Fruit fly (Drosophila melanogaster) whole organism, wandering third instar larva: ENCODE measurements around the gene Tom20.
A peak's percentile ranks its signal among the peaks of the same experiment; 100 is the strongest.

Experiments
- Abd-B ChIP-seq: fragments of >200 bp; optimal IDR thresholded peaks from 2 replicates; lab custom pipeline; 2017; ENCODE audit warnings: missing biosample characterization, missing genetic modification characterization
- CG9705 ChIP-seq: fragments of 200-800 bp; sonication (Bioruptor generic); optimal IDR thresholded peaks from 2 replicates; lab custom pipeline; 2018; ENCODE audit warnings: missing biosample characterization, mild to moderate bottlenecking, missing genetic modification characterization
- CrebA ChIP-seq: fragments of 200-800 bp; sonication (Bioruptor generic); optimal IDR thresholded peaks from 2 replicates; lab custom pipeline; 2016; ENCODE audit warnings: missing biosample characterization, mild to moderate bottlenecking, missing genetic modification characterization, borderline replicate concordance
- Dfd ChIP-seq: fragments of >200 bp; optimal IDR thresholded peaks from 2 replicates; lab custom pipeline; 2017; ENCODE audit warnings: missing biosample characterization, missing genetic modification characterization
- Dif ChIP-seq: fragments of 200-275, 200-300 bp; sonication (Bioruptor generic); optimal IDR thresholded peaks from 2 replicates; lab custom pipeline; 2018; ENCODE audit warnings: missing biosample characterization, missing genetic modification characterization; ENCODE audit not compliant: partially characterized antibody
- GATAd ChIP-seq: sonication (Bioruptor generic); optimal IDR thresholded peaks from 2 replicates; lab custom pipeline; 2016; ENCODE audit warnings: missing biosample characterization, missing genetic modification characterization
- HLH106 ChIP-seq: fragments of 200-800 bp; optimal IDR thresholded peaks from 3 replicates; lab custom pipeline; 2019; ENCODE audit warnings: missing biosample characterization, mild to moderate bottlenecking, missing genetic modification characterization, moderate library complexity
- Hnf4 ChIP-seq: fragments of 200-800 bp; sonication (Bioruptor generic); optimal IDR thresholded peaks from 2 replicates; lab custom pipeline; 2016; ENCODE audit warnings: missing biosample characterization, mild to moderate bottlenecking, missing genetic modification characterization
- Hr78 ChIP-seq: fragments of >200 bp; optimal IDR thresholded peaks from 2 replicates; lab custom pipeline; 2017; ENCODE audit warnings: missing biosample characterization, missing genetic modification characterization
- Hr83 ChIP-seq: fragments of 200-300 bp; sonication (Bioruptor generic); optimal IDR thresholded peaks from 2 replicates; lab custom pipeline; 2016; ENCODE audit warnings: missing biosample characterization, mild to moderate bottlenecking, missing genetic modification characterization, moderate library complexity; ENCODE audit not compliant: poor library complexity, severe bottlenecking
- Jra ChIP-seq: sonication (Bioruptor generic); optimal IDR thresholded peaks from 2 replicates; lab custom pipeline; 2016; ENCODE audit warnings: missing biosample characterization, missing genetic modification characterization
- Mio ChIP-seq: sonication (Bioruptor generic); optimal IDR thresholded peaks from 2 replicates; lab custom pipeline; 2016; ENCODE audit warnings: missing biosample characterization, missing genetic modification characterization
- Myc ChIP-seq: fragments of >200 bp; optimal IDR thresholded peaks from 2 replicates; lab custom pipeline; 2017
- N ChIP-seq: fragments of >200 bp; optimal IDR thresholded peaks from 2 replicates; lab custom pipeline; 2018; ENCODE audit warnings: missing biosample characterization, missing external identifiers, missing genetic modification characterization
- OdsH ChIP-seq: fragments of 200-800 bp; sonication (Bioruptor generic); optimal IDR thresholded peaks from 2 replicates; lab custom pipeline; 2016; ENCODE audit warnings: missing biosample characterization, mild to moderate bottlenecking, missing genetic modification characterization
- Rel ChIP-seq, 2 experiments: fragments of 200-800 bp; sonication (Bioruptor generic) in 1 of 2; optimal IDR thresholded peaks; 2 replicates in 1 of 2; 3 replicates in 1 of 2; lab custom pipeline; 2016 to 2019; ENCODE audit warnings: mild to moderate bottlenecking in 2 of 2, missing biosample characterization in 2 of 2, missing genetic modification characterization in 2 of 2, moderate library complexity in 1 of 2
- Sp1 ChIP-seq: fragments of 200-800 bp; sonication (Bioruptor generic); optimal IDR thresholded peaks from 3 replicates; lab custom pipeline; 2019; ENCODE audit warnings: missing biosample characterization, mild to moderate bottlenecking, missing genetic modification characterization, moderate library complexity
- Vsx2 ChIP-seq: fragments of 200-300, 225-300 bp; sonication (Bioruptor generic); optimal IDR thresholded peaks from 2 replicates; lab custom pipeline; 2018; ENCODE audit warnings: missing biosample characterization, missing genetic modification characterization; ENCODE audit not compliant: partially characterized antibody
- br ChIP-seq: fragments of 200-800 bp; sonication (Bioruptor generic); optimal IDR thresholded peaks from 2 replicates; lab custom pipeline; 2016; ENCODE audit warnings: missing biosample characterization, missing genetic modification characterization
- brk ChIP-seq: fragments of 200-800 bp; sonication (Bioruptor generic); optimal IDR thresholded peaks from 2 replicates; lab custom pipeline; 2016; ENCODE audit warnings: missing biosample characterization, mild to moderate bottlenecking, missing genetic modification characterization
- dl ChIP-seq, 2 experiments: fragments of 175-275, 200-275 bp in 1 of 2; fragments of 200-275 bp in 1 of 2; sonication (Bioruptor generic); optimal IDR thresholded peaks; lab custom pipeline; 2018; ENCODE audit warnings: mild to moderate bottlenecking in 2 of 2, missing biosample characterization in 2 of 2, missing genetic modification characterization in 2 of 2, moderate library complexity in 2 of 2; ENCODE audit not compliant: partially characterized antibody in 2 of 2, insufficient read depth in 1 of 2
- dmrt93B ChIP-seq: fragments of 200-800 bp; sonication (Bioruptor generic); optimal IDR thresholded peaks from 2 replicates; lab custom pipeline; 2018; ENCODE audit warnings: missing biosample characterization, mild to moderate bottlenecking, missing genetic modification characterization
- dsf ChIP-seq: sonication (Bioruptor generic); optimal IDR thresholded peaks from 2 replicates; lab custom pipeline; 2016; ENCODE audit warnings: missing biosample characterization, missing genetic modification characterization, borderline replicate concordance
- foxo ChIP-seq, 2 experiments: fragments of 200-800 bp; sonication (Bioruptor generic); optimal IDR thresholded peaks; 2 replicates in 1 of 2; 3 replicates in 1 of 2; lab custom pipeline; 2016 to 2017; ENCODE audit warnings: missing biosample characterization in 2 of 2, missing genetic modification characterization in 2 of 2
- h ChIP-seq: fragments of 200-800 bp; sonication (Bioruptor generic); optimal IDR thresholded peaks from 3 replicates; lab custom pipeline; 2016; ENCODE audit warnings: missing biosample characterization, mild to moderate bottlenecking, missing genetic modification characterization
- jim ChIP-seq: fragments of 175-275, 200-325 bp; sonication (Bioruptor generic); optimal IDR thresholded peaks from 2 replicates; lab custom pipeline; 2016; ENCODE audit warnings: missing biosample characterization, mild to moderate bottlenecking, missing genetic modification characterization
- lola ChIP-seq: fragments of >200 bp; optimal IDR thresholded peaks from 2 replicates; lab custom pipeline; 2017; ENCODE audit warnings: missing biosample characterization, missing genetic modification characterization
- pan ChIP-seq: fragments of >200 bp; optimal IDR thresholded peaks from 2 replicates; lab custom pipeline; 2017
- psq ChIP-seq: fragments of 200-800 bp; sonication (Bioruptor generic); optimal IDR thresholded peaks from 3 replicates; lab custom pipeline; 2017; ENCODE audit warnings: missing biosample characterization, mild to moderate bottlenecking, missing genetic modification characterization, moderate library complexity
- rgr ChIP-seq: fragments of 200-800 bp; sonication (Bioruptor generic); optimal IDR thresholded peaks from 3 replicates; lab custom pipeline; 2016; ENCODE audit warnings: missing biosample characterization, mild to moderate bottlenecking, missing genetic modification characterization
- sage ChIP-seq: fragments of 200-800 bp; sonication (Bioruptor generic); optimal IDR thresholded peaks from 2 replicates; lab custom pipeline; 2016; ENCODE audit warnings: missing biosample characterization, mild to moderate bottlenecking, missing genetic modification characterization
- sv ChIP-seq: fragments of 200-800 bp; sonication (Bioruptor generic); optimal IDR thresholded peaks from 3 replicates; lab custom pipeline; 2016; ENCODE audit warnings: missing biosample characterization, missing genetic modification characterization
- tai ChIP-seq: sonication (Bioruptor generic); optimal IDR thresholded peaks from 2 replicates; lab custom pipeline; 2016; ENCODE audit warnings: missing biosample characterization, missing genetic modification characterization
- usp ChIP-seq: fragments of >200 bp; optimal IDR thresholded peaks from 2 replicates; lab custom pipeline; 2017; ENCODE audit warnings: missing biosample characterization, missing genetic modification characterization
- woc ChIP-seq: sonication (Bioruptor generic); optimal IDR thresholded peaks from 2 replicates; lab custom pipeline; 2016; ENCODE audit warnings: missing biosample characterization, mild to moderate bottlenecking, missing genetic modification characterization

Tom20 gene

dm6 chr3L:19985768-19986167 lies 14.7 kb upstream of the Tom20 start, which contains the start of the genes hale and schuy:
TSS of gene hale (minus strand) at chr3L:19985868.
TSS of gene schuy (plus strand) at chr3L:19986093.
- TF ChIP-seq N (GFP tag; lab: Kevin White, UChicago) (no peak), usp (GFP tag; lab: Kevin White, UChicago) (no peak), Dif (GFP tag; lab: Kevin White, UChicago) (no peak), Hr83 (GFP tag; lab: Kevin White, UChicago) (no peak), sage (GFP tag; lab: Kevin White, UChicago) (no peak), Dfd (no peak), GATAd (GFP tag; lab: Kevin White, UChicago) (no peak), foxo (GFP tag; optimal IDR thresholded peaks at IDR 0.05; lab: Kevin White, UChicago) (no peak), Jra (GFP tag; lab: Kevin White, UChicago) (no peak), brk (no peak), tai (no peak), pan (lab: Kevin White, UChicago) (no peak), Myc (no peak), lola (GFP tag; lab: Kevin White, UChicago) (no peak), dl (GFP tag; optimal IDR thresholded peaks at IDR 0.05; lab: Kevin White, UChicago; ENCODE audit: insufficient read depth in 1 of 2, partially characterized antibody in 2 of 2) (no peak), sv (no peak)

- TF ChIP-seq Abd-B: no peak
- TF ChIP-seq brk: no peak
- no peak for TF ChIP-seq sage (GFP tag; lab: Kevin White, UChicago)
- TF ChIP-seq GATAd (GFP tag; lab: Kevin White, UChicago): no peak
- TF ChIP-seq foxo (GFP tag; optimal IDR thresholded peaks at IDR 0.05; lab: Kevin White, UChicago): no peak
Measured at dm6 chr3L:19988891-19989290, 11.6 kb upstream of the Tom20 start, which contains the start of gene Csas. TSS of gene Csas (minus strand) at chr3L:19988991.

- TF ChIP-seq woc (GFP tag; lab: Kevin White, UChicago) (no peak), psq (GFP tag; lab: Kevin White, UChicago) (no peak), Rel (GFP tag; optimal IDR thresholded peaks at IDR 0.05; lab: Kevin White, UChicago) (no peak), Rel (tag; optimal IDR thresholded peaks at IDR 0.05; lab: Kevin White, UChicago) (no peak), foxo (GFP tag; optimal IDR thresholded peaks at IDR 0.05; lab: Kevin White, UChicago) (no peak), rgr (GFP tag; lab: Kevin White, UChicago) (no peak), Vsx2 (GFP tag; lab: Kevin White, UChicago) (no peak), tai (no peak), Hr78 (GFP tag; lab: Kevin White, UChicago) (no peak), jim (no peak), HLH106 (tag; lab: Kevin White, UChicago) (no peak), pan (lab: Kevin White, UChicago) (no peak), OdsH (GFP tag; lab: Kevin White, UChicago) (no peak), br (GFP tag; lab: Kevin White, UChicago) (no peak), dl (GFP tag; optimal IDR thresholded peaks at IDR 0.05; lab: Kevin White, UChicago; ENCODE audit: insufficient read depth in 1 of 2, partially characterized antibody in 2 of 2) (no peak), dmrt93B (GFP tag; lab: Kevin White, UChicago) (no peak), usp (GFP tag; lab: Kevin White, UChicago) (no peak)
- TF ChIP-seq, all 38 proteins: peak for 0
Measured at dm6 chr3L:19991120-19991519, 9.3 kb upstream of the Tom20 start, which contains the start of gene fln. TSS of gene fln (minus strand) at chr3L:19991220.

dm6 chr3L:19991714-19992231 lies 8.7 kb upstream of the Tom20 start, which contains the start of the genes CG7646 and Nca:
TSS of gene CG7646 (plus strand) at chr3L:19991887.
TSS of gene Nca (plus strand) at chr3L:19991887.
- TF ChIP-seq Sp1 (no peak), Jra (GFP tag; lab: Kevin White, UChicago) (peak; percentile 46), Mio (GFP tag; lab: Kevin White, UChicago) (no peak), dmrt93B (GFP tag; lab: Kevin White, UChicago) (no peak), Abd-B (no peak), dsf (GFP tag; lab: Kevin White, UChicago) (no peak), h (GFP tag; lab: Kevin White, UChicago) (peak; percentile 29), tai (peak; percentile 5), Hnf4 (GFP tag; lab: Kevin White, UChicago) (no peak), foxo (GFP tag; optimal IDR thresholded peaks at IDR 0.05; lab: Kevin White, UChicago) (no peak), lola (GFP tag; lab: Kevin White, UChicago) (no peak), psq (GFP tag; lab: Kevin White, UChicago) (no peak), brk (peak; percentile 30), Dfd (no peak), CG9705 (GFP tag; lab: Kevin White, UChicago) (peak; percentile 22), Hr83 (GFP tag; lab: Kevin White, UChicago) (peak; percentile 3), CrebA (GFP tag; lab: Kevin White, UChicago) (no peak)
